Fruit fly (Drosophila melanogaster) whole organism, embryonic: ENCODE data around the gene CG7739.
A peak's percentile ranks its signal among the peaks of the same experiment; 100 is the strongest.

Experiments used
- Ada2b ChIP-seq: fragments of 200-800 bp; sonication (Bioruptor generic); IDR thresholded peaks from 2 replicates; pipeline ENCODE4 v1.3.6; 2022; ENCODE audit warnings: missing biosample characterization, missing genetic modification characterization
- Adf1 ChIP-seq: fragments of 200-800 bp; sonication (Bioruptor generic); IDR thresholded peaks from 2 replicates; pipeline ENCODE4 v1.3.6; 2022; ENCODE audit warnings: missing biosample characterization, missing genetic modification characterization
- Atf3 ChIP-seq: fragments of 200-800 bp; sonication (Bioruptor generic); optimal IDR thresholded peaks from 3 replicates; lab custom pipeline; 2016; ENCODE audit warnings: missing biosample characterization, missing genetic modification characterization
- CG10274 ChIP-seq: fragments of 200-800 bp; sonication (Bioruptor generic); optimal IDR thresholded peaks from 3 replicates; lab custom pipeline; 2017; ENCODE audit warnings: missing biosample characterization, mild to moderate bottlenecking, missing genetic modification characterization
- CG11085 ChIP-seq: fragments of 200-800 bp; sonication (Bioruptor generic); IDR thresholded peaks from 2 replicates; pipeline ENCODE4 v1.3.6; 2022; ENCODE audit warnings: missing biosample characterization, missing genetic modification characterization
- CG14050 ChIP-seq: fragments of 200-800 bp; sonication (Bioruptor generic); IDR thresholded peaks from 3 replicates; pipeline ENCODE4 v1.3.6; 2022; ENCODE audit warnings: missing biosample characterization, missing genetic modification characterization
- CG15479 ChIP-seq: fragments of 200-800 bp; sonication (Bioruptor generic); optimal IDR thresholded peaks from 3 replicates; lab custom pipeline; 2019; ENCODE audit warnings: missing biosample characterization, mild to moderate bottlenecking, missing genetic modification characterization, moderate library complexity
- CG17829 ChIP-seq: fragments of 200-800 bp; optimal IDR thresholded peaks from 2 replicates; lab custom pipeline; 2019; ENCODE audit warnings: missing biosample characterization, mild to moderate bottlenecking, missing genetic modification characterization, moderate library complexity
- CG32532 ChIP-seq: fragments of 200-800 bp; sonication (Bioruptor generic); IDR thresholded peaks from 2 replicates; pipeline ENCODE4 v1.3.6; 2022; ENCODE audit warnings: missing biosample characterization, missing genetic modification characterization
- CG6683 ChIP-seq: fragments of 200-800 bp; sonication (Bioruptor generic); optimal IDR thresholded peaks from 2 replicates; lab custom pipeline; 2017; ENCODE audit warnings: missing biosample characterization, mild to moderate bottlenecking, missing genetic modification characterization, missing genetic modification reagents
- CG6791 ChIP-seq: fragments of 200-800 bp; sonication (Bioruptor generic); IDR thresholded peaks from 3 replicates; pipeline ENCODE4 v1.3.6; 2022; ENCODE audit warnings: missing biosample characterization, missing genetic modification characterization; ENCODE audit not compliant: partially characterized antibody
- CG6813 ChIP-seq: fragments of 200-800 bp; sonication (Bioruptor generic); optimal IDR thresholded peaks from 2 replicates; lab custom pipeline; 2017; ENCODE audit warnings: missing biosample characterization, missing genetic modification characterization, mild to moderate bottlenecking, moderate library complexity, missing genetic modification reagents
- CG7839 ChIP-seq: fragments of 200-800 bp; sonication (Bioruptor generic); optimal IDR thresholded peaks from 3 replicates; lab custom pipeline; 2018; ENCODE audit warnings: missing biosample characterization, mild to moderate bottlenecking, missing genetic modification characterization, moderate library complexity
- D ChIP-seq, 2 experiments: fragments of 200-800 bp in 1 of 2; fragments of >200 bp in 1 of 2; sonication (Bioruptor generic) in 1 of 2; optimal IDR thresholded peaks; 2 replicates in 1 of 2; 3 replicates in 1 of 2; lab custom pipeline; 2017; ENCODE audit warnings: mild to moderate bottlenecking in 1 of 2, missing biosample characterization in 1 of 2, missing genetic modification characterization in 1 of 2, missing genetic modification reagents in 1 of 2
- Dbx ChIP-seq: fragments of 200-800 bp; sonication (Bioruptor generic); IDR thresholded peaks from 3 replicates; pipeline ENCODE4 v1.3.6; 2022; ENCODE audit warnings: missing biosample characterization, missing genetic modification characterization
- Dref ChIP-seq: fragments of 200-800 bp; sonication (Bioruptor generic); IDR thresholded peaks from 2 replicates; pipeline ENCODE4 v1.3.6; 2022; ENCODE audit warnings: missing biosample characterization, missing genetic modification characterization
- E2f1 ChIP-seq: fragments of 200-800 bp; sonication (Bioruptor generic); IDR thresholded peaks from 2 replicates; pipeline ENCODE4 v1.3.6; 2022; ENCODE audit warnings: missing biosample characterization, missing genetic modification characterization
- Mes4 ChIP-seq: fragments of 200-800 bp; sonication (Bioruptor generic); optimal IDR thresholded peaks from 2 replicates; lab custom pipeline; 2016; ENCODE audit warnings: missing biosample characterization, missing genetic modification characterization
- Nf-YA ChIP-seq: fragments of 200-800 bp; sonication (Bioruptor generic); IDR thresholded peaks from 2 replicates; pipeline ENCODE4 v1.3.6; 2022; ENCODE audit warnings: missing biosample characterization, missing genetic modification characterization
- NfI ChIP-seq: fragments of 200-800 bp; sonication (Bioruptor generic); optimal IDR thresholded peaks from 3 replicates; lab custom pipeline; 2018; ENCODE audit warnings: missing biosample characterization, mild to moderate bottlenecking, missing genetic modification characterization, moderate library complexity
- Six4 ChIP-seq: fragments of 200-800 bp; sonication (Bioruptor generic); optimal IDR thresholded peaks from 2 replicates; lab custom pipeline; 2016; ENCODE audit warnings: missing biosample characterization, missing genetic modification characterization
- bowl ChIP-seq: fragments of 200-800 bp; sonication (Bioruptor generic); IDR thresholded peaks from 2 replicates; pipeline ENCODE4 v1.3.6; 2022; ENCODE audit warnings: missing biosample characterization, missing genetic modification characterization
- chm ChIP-seq: fragments of 200-800 bp; sonication (Bioruptor generic); IDR thresholded peaks from 2 replicates; pipeline ENCODE4 v1.3.6; 2022; ENCODE audit warnings: missing biosample characterization, missing genetic modification characterization
- crol ChIP-seq: fragments of 200-800 bp; sonication (Bioruptor generic); IDR thresholded peaks from 2 replicates; pipeline ENCODE4 v1.3.6; 2022; ENCODE audit warnings: missing biosample characterization, missing genetic modification characterization
- da ChIP-seq: fragments of 200-800 bp; sonication (Bioruptor generic); optimal IDR thresholded peaks from 2 replicates; lab custom pipeline; 2016; ENCODE audit warnings: missing biosample characterization, missing genetic modification characterization
- dmrt99B ChIP-seq: fragments of 200-800 bp; sonication (Bioruptor generic); optimal IDR thresholded peaks from 2 replicates; lab custom pipeline; 2018; ENCODE audit warnings: missing biosample characterization, mild to moderate bottlenecking, missing genetic modification characterization, moderate library complexity
- en ChIP-seq: fragments of 200-800 bp; sonication (Bioruptor generic); optimal IDR thresholded peaks from 2 replicates; lab custom pipeline; 2016; ENCODE audit warnings: missing biosample characterization, missing genetic modification characterization
- fd96Cb ChIP-seq: fragments of 200-800 bp; sonication (Bioruptor generic); optimal IDR thresholded peaks from 2 replicates; lab custom pipeline; 2018; ENCODE audit warnings: missing biosample characterization, mild to moderate bottlenecking, missing genetic modification characterization, moderate library complexity
- gce ChIP-seq: fragments of 200-800 bp; sonication (Bioruptor generic); IDR thresholded peaks from 3 replicates; pipeline ENCODE4 v1.3.6; 2022; ENCODE audit warnings: missing biosample characterization, missing genetic modification characterization
- hb ChIP-seq: fragments of 200-800 bp; sonication (Bioruptor generic); IDR thresholded peaks from 3 replicates; pipeline ENCODE4 v1.3.6; 2022; ENCODE audit warnings: missing biosample characterization, missing genetic modification characterization; ENCODE audit not compliant: partially characterized antibody
- jumu ChIP-seq: fragments of 200-800 bp; sonication (Bioruptor generic); optimal IDR thresholded peaks from 3 replicates; lab custom pipeline; 2016; ENCODE audit warnings: missing biosample characterization, missing genetic modification characterization
- ken ChIP-seq: fragments of 200-800 bp; sonication (Bioruptor generic); IDR thresholded peaks from 3 replicates; pipeline ENCODE4 v1.3.6; 2022; ENCODE audit warnings: missing biosample characterization, missing genetic modification characterization
- lab ChIP-seq: fragments of 200-800 bp; sonication (Bioruptor generic); optimal IDR thresholded peaks from 3 replicates; lab custom pipeline; 2017; ENCODE audit warnings: missing biosample characterization, missing genetic modification characterization, mild to moderate bottlenecking, moderate library complexity, missing genetic modification reagents
- lilli ChIP-seq: fragments of 200-800 bp; sonication (Bioruptor generic); optimal IDR thresholded peaks from 3 replicates; lab custom pipeline; 2016; ENCODE audit warnings: missing biosample characterization, missing genetic modification characterization
- mirr ChIP-seq: fragments of 200-800 bp; sonication (Bioruptor generic); optimal IDR thresholded peaks from 3 replicates; lab custom pipeline; 2018; ENCODE audit warnings: missing biosample characterization, mild to moderate bottlenecking, missing genetic modification characterization
- p53 ChIP-seq: fragments of 200-800 bp; sonication (Bioruptor generic); optimal IDR thresholded peaks from 2 replicates; lab custom pipeline; 2016; ENCODE audit warnings: missing biosample characterization, missing genetic modification characterization
- pum ChIP-seq: fragments of 200-800 bp; sonication (Bioruptor generic); optimal IDR thresholded peaks from 2 replicates; lab custom pipeline; 2016; ENCODE audit warnings: missing biosample characterization, missing genetic modification characterization
- salm ChIP-seq: fragments of 200-800 bp; sonication (Bioruptor generic); optimal IDR thresholded peaks from 2 replicates; lab custom pipeline; 2018; ENCODE audit warnings: missing biosample characterization, mild to moderate bottlenecking, missing genetic modification characterization
- sc ChIP-seq, 3 experiments: fragments of >200 bp in 2 of 3; fragments of 200-800 bp in 1 of 3; sonication (Bioruptor generic) in 1 of 3; optimal IDR thresholded peaks; 2 replicates in 2 of 3; 3 replicates in 1 of 3; lab custom pipeline; 2017; ENCODE audit warnings: mild to moderate bottlenecking in 1 of 3, missing biosample characterization in 1 of 3, missing genetic modification characterization in 1 of 3, missing genetic modification reagents in 1 of 3
- sens-2 ChIP-seq: fragments of 200-800 bp; sonication (Bioruptor generic); IDR thresholded peaks from 2 replicates; pipeline ENCODE4 v1.3.6; 2022; ENCODE audit warnings: missing biosample characterization, missing genetic modification characterization
- seq ChIP-seq: fragments of 200-800 bp; sonication (Bioruptor generic); IDR thresholded peaks from 2 replicates; pipeline ENCODE4 v1.3.6; 2022; ENCODE audit warnings: missing biosample characterization, missing genetic modification characterization
- sima ChIP-seq: fragments of 200-800 bp; sonication (Bioruptor generic); optimal IDR thresholded peaks from 2 replicates; lab custom pipeline; 2016; ENCODE audit warnings: missing biosample characterization, missing genetic modification characterization
- tap ChIP-seq: fragments of 200-800 bp; optimal IDR thresholded peaks from 3 replicates; lab custom pipeline; 2019; ENCODE audit warnings: missing biosample characterization, mild to moderate bottlenecking, missing genetic modification characterization, moderate library complexity
- toy ChIP-seq: fragments of 200-800 bp; sonication (Bioruptor generic); IDR thresholded peaks from 2 replicates; pipeline ENCODE4 v1.3.6; 2022; ENCODE audit warnings: missing biosample characterization, missing genetic modification characterization
- twi ChIP-seq: fragments of 200-800 bp; optimal IDR thresholded peaks from 2 replicates; lab custom pipeline; 2019; ENCODE audit warnings: missing biosample characterization, mild to moderate bottlenecking, missing genetic modification characterization, moderate library complexity
- unc-4 ChIP-seq: fragments of 200-800 bp; sonication (Bioruptor generic); IDR thresholded peaks from 2 replicates; pipeline ENCODE4 v1.3.6; 2022; ENCODE audit warnings: missing biosample characterization, missing genetic modification characterization; ENCODE audit not compliant: partially characterized antibody
- vnd ChIP-seq: fragments of 200-800 bp; sonication (Bioruptor generic); IDR thresholded peaks from 3 replicates; pipeline ENCODE4 v1.3.6; 2022; ENCODE audit warnings: missing biosample characterization, missing genetic modification characterization; ENCODE audit not compliant: partially characterized antibody
- yki ChIP-seq: fragments of >200 bp; optimal IDR thresholded peaks from 3 replicates; lab custom pipeline; 2018
- zen ChIP-seq: fragments of 200-800 bp; sonication (Bioruptor generic); optimal IDR thresholded peaks from 3 replicates; lab custom pipeline; 2018; ENCODE audit warnings: missing biosample characterization, mild to moderate bottlenecking, missing genetic modification characterization, moderate library complexity

CG7739 gene

DNA sequence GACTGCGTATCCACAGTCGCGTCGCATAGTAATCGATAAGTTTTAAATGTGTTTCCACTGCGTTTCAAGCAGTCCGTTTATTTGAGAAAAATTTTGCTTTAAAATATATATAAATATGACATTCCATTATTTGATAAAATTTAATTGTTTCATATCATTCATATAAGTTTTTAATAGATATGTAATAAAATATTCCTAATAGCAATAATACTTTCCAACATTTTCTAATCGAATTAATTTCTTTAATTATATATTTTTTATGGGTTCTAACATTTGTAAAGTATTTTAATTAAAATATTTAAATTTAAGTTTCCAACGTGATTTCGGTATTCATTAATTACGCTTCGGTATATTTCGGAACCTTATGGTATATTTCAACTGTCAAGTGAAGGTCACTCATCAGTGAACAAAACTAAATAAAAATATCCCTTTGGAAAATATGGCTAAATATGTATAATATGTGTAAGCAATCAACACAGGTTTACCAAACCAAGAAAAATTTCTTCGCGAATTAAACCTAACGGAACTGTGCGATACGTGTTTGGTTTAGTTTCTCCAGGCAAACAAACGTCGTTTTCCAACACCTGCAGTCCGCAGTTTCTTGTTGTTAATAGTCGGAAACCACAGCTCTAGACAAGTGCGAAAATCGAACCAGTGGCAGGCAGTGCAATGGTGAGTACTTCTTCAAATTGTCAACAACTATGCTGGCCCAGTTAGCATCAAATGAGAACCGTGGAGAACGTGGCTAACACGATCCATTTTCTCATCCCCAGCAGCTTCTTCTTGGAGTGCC is at the start of gene CG7739, which contains the start of gene SCCRO (continued):
- TF ChIP-seq CG6791 (peak; percentile 46; the same call in 2 of the 3 replicates), sens-2 (no peak), Dref (GFP tag; lab: Robert Waterston, UW) (peak; percentile 83), CG11085 (GFP tag; lab: Robert Waterston, UW) (peak; percentile 66), jumu (GFP tag; lab: Kevin White, UChicago) (peak; percentile 32), sc (optimal IDR thresholded peaks at IDR 0.05; lab: Kevin White, UChicago) (no peak), sc (GFP tag; optimal IDR thresholded peaks at IDR 0.05; lab: Kevin White, UChicago) (no peak), CG17829 (tag; lab: Kevin White, UChicago) (peak; percentile 71), Mes4 (GFP tag; lab: Kevin White, UChicago) (peak; percentile 4), Dbx (peak; percentile 72; the same call in 2 of the 3 replicates), fd96Cb (peak; percentile 33), unc-4 (GFP tag; lab: Robert Waterston, UW) (peak; percentile 59), Six4 (GFP tag; lab: Kevin White, UChicago) (no peak), zen (tag; lab: Kevin White, UChicago) (peak; percentile 54), CG10274 (GFP tag; lab: Kevin White, UChicago) (no peak), pum (GFP tag; lab: Kevin White, UChicago) (no peak), chm (GFP tag; lab: Robert Waterston, UW) (peak; percentile 59; the same call in 1 of the 2 replicates), CG6683 (GFP tag; lab: Kevin White, UChicago) (no peak), E2f1 (GFP tag; lab: Robert Waterston, UW) (peak; percentile 80), CG32532 (GFP tag; lab: Robert Waterston, UW) (peak; percentile 87), Ada2b (GFP tag; lab: Robert Waterston, UW) (peak; percentile 69), twi (tag; lab: Kevin White, UChicago) (no peak), vnd (peak; percentile 7; the same call in 1 of the 3 replicates), D (optimal IDR thresholded peaks at IDR 0.05; lab: Kevin White, UChicago) (no peak), D (GFP tag; optimal IDR thresholded peaks at IDR 0.05; lab: Kevin White, UChicago) (no peak), p53 (GFP tag; lab: Kevin White, UChicago) (no peak), seq (no peak), CG6813 (GFP tag; lab: Kevin White, UChicago) (no peak), dmrt99B (tag; lab: Kevin White, UChicago) (no peak), sima (GFP tag; lab: Kevin White, UChicago) (no peak), Nf-YA (GFP tag; lab: Robert Waterston, UW) (no peak), crol (GFP tag; lab: Robert Waterston, UW) (no peak), salm (tag; lab: Kevin White, UChicago) (no peak), Adf1 (GFP tag; lab: Robert Waterston, UW) (peak; percentile 47), NfI (GFP tag; lab: Kevin White, UChicago) (peak; percentile 63), mirr (GFP tag; lab: Kevin White, UChicago) (no peak), lab (GFP tag; lab: Kevin White, UChicago) (no peak), tap (tag; lab: Kevin White, UChicago) (peak; percentile 57), CG15479 (GFP tag; lab: Kevin White, UChicago) (no peak), en (no peak), toy (GFP tag; lab: Robert Waterston, UW) (0 out of 2 replicates have a peak, but pooled peaks have one; percentile 27), hb (GFP tag; lab: Robert Waterston, UW) (no peak), bowl (no peak), ken (GFP tag; lab: Robert Waterston, UW) (0 out of 3 replicates have a peak, but pooled peaks have one; percentile 52), gce (GFP tag; lab: Robert Waterston, UW) (no peak), CG7839 (peak; percentile 75), da (no peak), CG14050 (GFP tag; lab: Robert Waterston, UW) (peak; percentile 28; the same call in 1 of the 3 replicates), yki (lab: Kevin White, UChicago) (no peak), lilli (GFP tag; lab: Kevin White, UChicago) (peak; percentile 46), Atf3 (GFP tag; lab: Kevin White, UChicago) (no peak)
